Fruit fly (Drosophila melanogaster) whole organism, embryonic: ENCODE measurements around the gene vari.

ENCODE experiments used
- Adf1 ChIP-seq: fragments of 200-800 bp; sonication (Bioruptor generic); IDR thresholded peaks from 2 replicates; pipeline ENCODE4 v1.3.6; 2022; ENCODE audit warnings: missing biosample characterization, missing genetic modification characterization
- CG11504 ChIP-seq: fragments of 200-800 bp; sonication (Bioruptor generic); optimal IDR thresholded peaks from 3 replicates; lab custom pipeline; 2019; ENCODE audit warnings: missing biosample characterization, mild to moderate bottlenecking, missing genetic modification characterization, moderate library complexity
- CG11695 ChIP-seq: fragments of 200-800 bp; sonication (Bioruptor generic); IDR thresholded peaks from 3 replicates; pipeline ENCODE4 v1.3.6; 2022; ENCODE audit warnings: missing biosample characterization, missing genetic modification characterization
- CG1233 ChIP-seq: fragments of 200-800 bp; sonication (Bioruptor generic); optimal IDR thresholded peaks from 4 replicates; lab custom pipeline; 2018; ENCODE audit warnings: missing biosample characterization, mild to moderate bottlenecking, missing genetic modification characterization
- CG12391 ChIP-seq: fragments of 200-800 bp; sonication (Bioruptor generic); optimal IDR thresholded peaks from 3 replicates; lab custom pipeline; 2018; ENCODE audit warnings: missing biosample characterization, mild to moderate bottlenecking, missing genetic modification characterization, moderate library complexity
- CG13775 ChIP-seq: fragments of 200-800 bp; sonication (Bioruptor generic); optimal IDR thresholded peaks from 3 replicates; lab custom pipeline; 2017; ENCODE audit warnings: missing biosample characterization, mild to moderate bottlenecking, missing genetic modification characterization
- CG14050 ChIP-seq: fragments of 200-800 bp; sonication (Bioruptor generic); IDR thresholded peaks from 3 replicates; pipeline ENCODE4 v1.3.6; 2022; ENCODE audit warnings: missing biosample characterization, missing genetic modification characterization
- CG1603 ChIP-seq: fragments of 200-800 bp; sonication (Bioruptor generic); optimal IDR thresholded peaks from 2 replicates; lab custom pipeline; 2019; ENCODE audit warnings: missing biosample characterization, mild to moderate bottlenecking, missing genetic modification characterization, moderate library complexity
- CG16863 ChIP-seq: fragments of 200-800 bp; sonication (Bioruptor generic); optimal IDR thresholded peaks from 3 replicates; lab custom pipeline; 2016; ENCODE audit warnings: missing biosample characterization, missing genetic modification characterization
- CG17829 ChIP-seq: fragments of 200-800 bp; optimal IDR thresholded peaks from 2 replicates; lab custom pipeline; 2019; ENCODE audit warnings: missing biosample characterization, mild to moderate bottlenecking, missing genetic modification characterization, moderate library complexity
- CG18619 ChIP-seq: fragments of 200-800 bp; sonication (Bioruptor generic); optimal IDR thresholded peaks from 3 replicates; lab custom pipeline; 2017; ENCODE audit warnings: missing biosample characterization, mild to moderate bottlenecking, missing genetic modification characterization
- CG2116 ChIP-seq: fragments of 200-800 bp; sonication (Bioruptor generic); optimal IDR thresholded peaks from 3 replicates; lab custom pipeline; 2018; ENCODE audit warnings: missing biosample characterization, mild to moderate bottlenecking, missing genetic modification characterization
- CG32767 ChIP-seq: fragments of 200-800 bp; sonication (Bioruptor generic); IDR thresholded peaks from 2 replicates; pipeline ENCODE4 v1.3.6; 2022; ENCODE audit warnings: missing biosample characterization, missing genetic modification characterization
- CG34422 ChIP-seq: fragments of 200-800 bp; sonication (Bioruptor generic); IDR thresholded peaks from 3 replicates; pipeline ENCODE4 v1.3.6; 2022; ENCODE audit warnings: missing biosample characterization, missing genetic modification characterization
- CG6683 ChIP-seq: fragments of 200-800 bp; sonication (Bioruptor generic); optimal IDR thresholded peaks from 2 replicates; lab custom pipeline; 2017; ENCODE audit warnings: missing biosample characterization, mild to moderate bottlenecking, missing genetic modification characterization, missing genetic modification reagents
- CG6854 ChIP-seq: fragments of 200-800 bp; sonication (Bioruptor generic); optimal IDR thresholded peaks from 3 replicates; lab custom pipeline; 2017; ENCODE audit warnings: missing biosample characterization, mild to moderate bottlenecking, missing genetic modification characterization
- CG8089 ChIP-seq: fragments of 200-800 bp; sonication (Bioruptor generic); optimal IDR thresholded peaks from 3 replicates; lab custom pipeline; 2016; ENCODE audit warnings: missing biosample characterization, missing genetic modification characterization
- CG8281 ChIP-seq: fragments of 200-800 bp; sonication (Bioruptor generic); optimal IDR thresholded peaks from 2 replicates; lab custom pipeline; 2018; ENCODE audit warnings: missing biosample characterization, mild to moderate bottlenecking, missing genetic modification characterization, moderate library complexity
- CG9609 ChIP-seq: fragments of 200-800 bp; sonication (Bioruptor generic); optimal IDR thresholded peaks from 3 replicates; lab custom pipeline; 2016; ENCODE audit warnings: missing biosample characterization, missing genetic modification characterization
- CG9727 ChIP-seq: fragments of 200-800 bp; sonication (Bioruptor generic); optimal IDR thresholded peaks from 3 replicates; lab custom pipeline; 2017; ENCODE audit warnings: missing biosample characterization, mild to moderate bottlenecking, missing genetic modification characterization
- Camta ChIP-seq: fragments of 200-800 bp; sonication (Bioruptor generic); optimal IDR thresholded peaks from 2 replicates; lab custom pipeline; 2016; ENCODE audit warnings: missing biosample characterization, missing genetic modification characterization
- Doc3 ChIP-seq: fragments of 200-800 bp; sonication (Bioruptor generic); IDR thresholded peaks from 3 replicates; pipeline ENCODE4 v1.3.6; 2022; ENCODE audit warnings: missing biosample characterization, missing genetic modification characterization; ENCODE audit not compliant: partially characterized antibody
- E2f1 ChIP-seq: fragments of 200-800 bp; sonication (Bioruptor generic); IDR thresholded peaks from 2 replicates; pipeline ENCODE4 v1.3.6; 2022; ENCODE audit warnings: missing biosample characterization, missing genetic modification characterization
- Gug ChIP-seq: fragments of 200-800 bp; sonication (Bioruptor generic); IDR thresholded peaks from 4 replicates; pipeline ENCODE4 v1.3.6; 2022; ENCODE audit warnings: missing biosample characterization, missing genetic modification characterization
- HmgZ ChIP-seq: fragments of 200-800 bp; sonication (Bioruptor generic); optimal IDR thresholded peaks from 2 replicates; lab custom pipeline; 2018; ENCODE audit warnings: missing biosample characterization, mild to moderate bottlenecking, missing genetic modification characterization
- Jarid2 ChIP-seq: fragments of 200-800 bp; sonication (Bioruptor generic); optimal IDR thresholded peaks from 3 replicates; lab custom pipeline; 2017; ENCODE audit warnings: mild to moderate bottlenecking, missing biosample characterization, missing genetic modification reagents, missing genetic modification characterization
- Lim3 ChIP-seq: fragments of 200-800 bp; sonication (Bioruptor generic); IDR thresholded peaks from 2 replicates; pipeline ENCODE4 v1.3.6; 2022; ENCODE audit warnings: missing biosample characterization, missing genetic modification characterization
- MBD-R2 ChIP-seq: fragments of 200-800 bp; sonication (Bioruptor generic); IDR thresholded peaks from 2 replicates; pipeline ENCODE4 v1.3.6; 2022; ENCODE audit warnings: missing biosample characterization, missing genetic modification characterization
- Mrtf ChIP-seq: fragments of 200-800 bp; sonication (Bioruptor generic); IDR thresholded peaks from 3 replicates; pipeline ENCODE4 v1.3.6; 2022; ENCODE audit warnings: missing biosample characterization, missing genetic modification characterization
- NC2β ChIP-seq: fragments of 200-800 bp; sonication (Bioruptor generic); optimal IDR thresholded peaks from 2 replicates; lab custom pipeline; 2016; ENCODE audit warnings: missing biosample characterization, missing genetic modification characterization
- Nf-YC ChIP-seq: fragments of 200-800 bp; optimal IDR thresholded peaks from 3 replicates; lab custom pipeline; 2019; ENCODE audit warnings: missing biosample characterization, mild to moderate bottlenecking, missing genetic modification characterization, moderate library complexity
- PHDP ChIP-seq: fragments of 200-800 bp; sonication (Bioruptor generic); optimal IDR thresholded peaks from 3 replicates; lab custom pipeline; 2018; ENCODE audit warnings: missing biosample characterization, mild to moderate bottlenecking, missing genetic modification characterization, moderate library complexity
- Poxn ChIP-seq: fragments of 200-800 bp; sonication (Bioruptor generic); IDR thresholded peaks from 2 replicates; pipeline ENCODE4 v1.3.6; 2022; ENCODE audit warnings: missing biosample characterization, missing genetic modification characterization
- Scr ChIP-seq: fragments of 200-800 bp; sonication (Bioruptor generic); IDR thresholded peaks from 2 replicates; pipeline ENCODE4 v1.3.6; 2022; ENCODE audit warnings: missing biosample characterization, missing genetic modification characterization; ENCODE audit not compliant: partially characterized antibody
- Sox102F ChIP-seq: fragments of 200-800 bp; sonication (Bioruptor generic); optimal IDR thresholded peaks from 2 replicates; lab custom pipeline; 2018; ENCODE audit warnings: missing biosample characterization, mild to moderate bottlenecking, missing genetic modification characterization, moderate library complexity
- bowl ChIP-seq: fragments of 200-800 bp; sonication (Bioruptor generic); IDR thresholded peaks from 2 replicates; pipeline ENCODE4 v1.3.6; 2022; ENCODE audit warnings: missing biosample characterization, missing genetic modification characterization
- gem ChIP-seq: fragments of 200-800 bp; sonication (Bioruptor generic); optimal IDR thresholded peaks from 2 replicates; lab custom pipeline; 2019; ENCODE audit warnings: missing biosample characterization, mild to moderate bottlenecking, missing genetic modification characterization, moderate library complexity
- her ChIP-seq: fragments of 200-800 bp; sonication (Bioruptor generic); optimal IDR thresholded peaks from 2 replicates; lab custom pipeline; 2016; ENCODE audit warnings: missing biosample characterization, missing genetic modification characterization
- jing ChIP-seq: fragments of 200-800 bp; sonication (Bioruptor generic); optimal IDR thresholded peaks from 2 replicates; lab custom pipeline; 2018; ENCODE audit warnings: missing biosample characterization, mild to moderate bottlenecking, missing genetic modification characterization
- luna ChIP-seq: fragments of 200-800 bp; sonication (Bioruptor generic); optimal IDR thresholded peaks from 2 replicates; lab custom pipeline; 2016; ENCODE audit warnings: missing biosample characterization, missing genetic modification characterization
- pan ChIP-seq, 4 experiments: fragments of >200 bp in 3 of 4; fragments of 200-800 bp in 1 of 4; sonication (Bioruptor generic) in 1 of 4; optimal IDR thresholded peaks in 3 of 4; IDR thresholded peaks in 1 of 4; 2 replicates each; pipeline versions ENCODE4 v1.3.6 to Lab custom; 2017 to 2022; ENCODE audit warnings: missing biosample characterization in 2 of 4, missing genetic modification characterization in 2 of 4, mixed read lengths in 1 of 4
- phol ChIP-seq: fragments of 200-800 bp; sonication (Bioruptor generic); optimal IDR thresholded peaks from 3 replicates; lab custom pipeline; 2018; ENCODE audit warnings: missing biosample characterization, mild to moderate bottlenecking, missing genetic modification characterization, moderate library complexity
- pnt ChIP-seq: fragments of 200-800 bp; sonication (Bioruptor generic); optimal IDR thresholded peaks from 3 replicates; lab custom pipeline; 2016; ENCODE audit warnings: missing biosample characterization, missing genetic modification characterization
- salm ChIP-seq: fragments of 200-800 bp; sonication (Bioruptor generic); optimal IDR thresholded peaks from 2 replicates; lab custom pipeline; 2018; ENCODE audit warnings: missing biosample characterization, mild to moderate bottlenecking, missing genetic modification characterization
- schlank ChIP-seq: fragments of 200-800 bp; sonication (Bioruptor generic); optimal IDR thresholded peaks from 2 replicates; lab custom pipeline; 2018; ENCODE audit warnings: missing biosample characterization, mild to moderate bottlenecking, missing genetic modification characterization
- scrt ChIP-seq: fragments of 200-800 bp; sonication (Bioruptor generic); optimal IDR thresholded peaks from 2 replicates; lab custom pipeline; 2018; ENCODE audit warnings: missing biosample characterization, mild to moderate bottlenecking, missing genetic modification characterization, moderate library complexity
- sisA ChIP-seq: fragments of 200-800 bp; sonication (Bioruptor generic); IDR thresholded peaks from 2 replicates; pipeline ENCODE4 v1.3.6; 2022; ENCODE audit warnings: missing biosample characterization, missing genetic modification characterization
- slou ChIP-seq: fragments of 200-800 bp; sonication (Bioruptor generic); optimal IDR thresholded peaks from 3 replicates; lab custom pipeline; 2016; ENCODE audit warnings: missing biosample characterization, missing genetic modification characterization
- ttk ChIP-seq: fragments of 200-800 bp; sonication (Bioruptor generic); IDR thresholded peaks from 2 replicates; pipeline ENCODE4 v2.1.2; 2022; ENCODE audit warnings: missing biosample characterization, missing genetic modification characterization
- twi ChIP-seq: fragments of 200-800 bp; optimal IDR thresholded peaks from 2 replicates; lab custom pipeline; 2019; ENCODE audit warnings: missing biosample characterization, mild to moderate bottlenecking, missing genetic modification characterization, moderate library complexity
- vfl ChIP-seq: fragments of 200-800 bp; sonication (Bioruptor generic); optimal IDR thresholded peaks from 2 replicates; lab custom pipeline; 2016; ENCODE audit warnings: missing biosample characterization, missing genetic modification characterization

Gene vari

DNA sequence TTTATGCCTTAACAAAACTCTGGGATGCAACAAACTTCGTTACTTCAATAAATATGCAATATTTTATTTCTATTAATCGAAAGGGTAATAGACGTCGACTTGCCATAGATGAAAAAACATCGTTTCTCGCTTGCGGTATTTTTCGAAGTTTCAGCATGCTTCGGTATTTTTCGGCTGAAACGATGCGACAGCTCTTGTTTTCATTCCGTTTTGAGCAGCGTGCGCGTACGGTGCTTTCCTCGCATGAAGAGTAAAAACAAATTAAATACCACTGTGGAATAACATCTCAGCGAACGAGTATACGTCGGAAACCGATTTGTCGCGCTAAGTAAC, 639 bp upstream of the vari start, which contains the start of gene CG9328 (continued):
- TF ChIP-seq scrt (GFP tag; lab: Kevin White, UChicago) (peak; percentile 27), CG6854 (GFP tag; lab: Kevin White, UChicago) (no peak), CG9727 (peak; percentile 34), CG11504 (tag; lab: Kevin White, UChicago) (peak; percentile 38), CG6683 (no peak), pan (optimal IDR thresholded peaks at IDR 0.05; lab: Kevin White, UChicago) (no peak), pan (GFP tag; optimal IDR thresholded peaks at IDR 0.05 in 1 of 2, IDR thresholded peaks at IDR 0.05 in 1 of 2) (peak in 1 of 2 experiments; percentile 67), twi (tag; lab: Kevin White, UChicago) (no peak), jing (GFP tag; lab: Kevin White, UChicago) (no peak), schlank (tag; lab: Kevin White, UChicago) (no peak), CG17829 (peak; percentile 70), salm (no peak), NC2β (no peak), Poxn (GFP tag; lab: Robert Waterston, UW) (no peak), luna (GFP tag; lab: Kevin White, UChicago) (no peak), CG1233 (GFP tag; lab: Kevin White, UChicago) (no peak), slou (no peak), phol (no peak), Sox102F (GFP tag; lab: Kevin White, UChicago) (peak; percentile 19), Gug (GFP tag; lab: Robert Waterston, UW) (no peak), CG12391 (peak; percentile 39), Doc3 (GFP tag; lab: Robert Waterston, UW) (no peak), CG2116 (GFP tag; lab: Kevin White, UChicago) (peak; percentile 47), CG1603 (peak; percentile 55), CG11695 (GFP tag; lab: Robert Waterston, UW) (peak; percentile 48; the same call in 1 of the 3 replicates), Jarid2 (GFP tag; lab: Kevin White, UChicago) (peak; percentile 94), CG16863 (GFP tag; lab: Kevin White, UChicago) (peak; percentile 11), ttk (GFP tag; lab: Robert Waterston, UW) (no peak), Adf1 (peak; percentile 47; the same call in 1 of the 2 replicates), pnt (GFP tag; lab: Kevin White, UChicago) (no peak), CG8089 (peak; percentile 3), bowl (GFP tag; lab: Robert Waterston, UW) (0 out of 2 replicates have a peak, but pooled peaks have one; percentile 15), CG32767 (GFP tag; lab: Robert Waterston, UW) (no peak), E2f1 (GFP tag; lab: Robert Waterston, UW) (no peak), CG9609 (GFP tag; lab: Kevin White, UChicago) (no peak), CG34422 (GFP tag; lab: Robert Waterston, UW) (peak; percentile 67; the same call in 1 of the 3 replicates), sisA (GFP tag; lab: Robert Waterston, UW) (no peak), HmgZ (peak; percentile 38), Nf-YC (tag; lab: Kevin White, UChicago) (no peak), vfl (no peak), Mrtf (no peak), PHDP (tag; lab: Kevin White, UChicago) (peak; percentile 59), Camta (peak; percentile 39), gem (tag; lab: Kevin White, UChicago) (peak; percentile 66), Scr (GFP tag; lab: Robert Waterston, UW) (peak; percentile 33; the same call in 1 of the 2 replicates), her (GFP tag; lab: Kevin White, UChicago) (peak; percentile 51), CG14050 (GFP tag; lab: Robert Waterston, UW) (peak; percentile 28; the same call in 1 of the 3 replicates), CG13775 (GFP tag; lab: Kevin White, UChicago) (no peak), MBD-R2 (GFP tag; lab: Robert Waterston, UW) (no peak; the same call in 1 of the 2 replicates), Lim3 (no peak), CG18619 (GFP tag; lab: Kevin White, UChicago) (no peak), CG8281 (tag; lab: Kevin White, UChicago) (no peak)
